Worm (Caenorhabditis elegans): Measurements from ENCODE around the gene gars-1.

ce11 chrIII:5143520-5143919 lies 19.9 kb downstream of the gars-1 start:
- TF ChIP-seq ama-1 (optimal IDR thresholded peaks at IDR 0.05): no peak
- no peak for TF ChIP-seq nhr-76 (tag; optimal IDR thresholded peaks at IDR 0.05)
- no peak for TF ChIP-seq ceh-28 (tag; optimal IDR thresholded peaks at IDR 0.05)
- TF ChIP-seq nhr-12 (tag; optimal IDR thresholded peaks at IDR 0.05): no peak
- no peak for TF ChIP-seq nhr-25 (tag; optimal IDR thresholded peaks at IDR 0.05)
- TF ChIP-seq ceh-9 (tag; optimal IDR thresholded peaks at IDR 0.05): no peak
- no peak for TF ChIP-seq skn-1 (tag; optimal IDR thresholded peaks at IDR 0.05)
- no peak for TF ChIP-seq nhr-77 (tag; optimal IDR thresholded peaks at IDR 0.05)

Measured in whole organism, L3 larva.